Worm (Caenorhabditis elegans) whole organism, L2 larva: ENCODE results near the gene ssp-36.
A peak's percentile ranks its signal among the peaks of the same experiment; 100 is the strongest.
"Not testable (repeated sequence)": the region's sequence is repeated elsewhere in the genome, so short reads cannot be mapped to it uniquely, and the experiment has no call there.

Experiments
- C34F6.9 ChIP-seq: fragments of 150-350 bp; optimal IDR thresholded peaks from 2 replicates; lab custom pipeline; 2014; ENCODE audit warnings: missing biosample characterization, missing genetic modification characterization
- F13H6.1 ChIP-seq: sonication (generic microtip); optimal IDR thresholded peaks from 2 replicates; lab custom pipeline; 2016; ENCODE audit warnings: missing genetic modification characterization, missing compliant biosample characterization
- R02D3.7 ChIP-seq: fragments of 150-350 bp; optimal IDR thresholded peaks from 2 replicates; lab custom pipeline; 2014; ENCODE audit warnings: missing biosample characterization, missing genetic modification characterization
- Y55F3AM.14 ChIP-seq: fragments of 200-800 bp; sonication (Bioruptor generic); optimal IDR thresholded peaks from 2 replicates; lab custom pipeline; 2018; ENCODE audit warnings: mild to moderate bottlenecking, missing genetic modification characterization, missing compliant biosample characterization
- ZK546.5 ChIP-seq: sonication (generic microtip); optimal IDR thresholded peaks from 2 replicates; lab custom pipeline; 2017; ENCODE audit warnings: missing biosample characterization, missing genetic modification characterization
- alr-1 ChIP-seq: fragments of 150-350 bp; optimal IDR thresholded peaks from 2 replicates; lab custom pipeline; 2014; ENCODE audit warnings: missing biosample characterization, missing genetic modification characterization
- aly-2 ChIP-seq: fragments of 150-350 bp; optimal IDR thresholded peaks from 2 replicates; lab custom pipeline; 2014; ENCODE audit warnings: missing biosample characterization, missing genetic modification characterization
- blmp-1 ChIP-seq: sonication (generic microtip); optimal IDR thresholded peaks from 2 replicates; lab custom pipeline; 2017; ENCODE audit warnings: missing genetic modification characterization, mild to moderate bottlenecking, missing compliant biosample characterization, antibody characterized with exemption, moderate library complexity; ENCODE audit not compliant: insufficient read depth
- crh-2 ChIP-seq: sonication (generic microtip); optimal IDR thresholded peaks from 2 replicates; lab custom pipeline; 2017; ENCODE audit warnings: missing biosample characterization, missing genetic modification characterization
- egl-27 ChIP-seq: sonication (generic microtip); optimal IDR thresholded peaks from 3 replicates; lab custom pipeline; 2017; ENCODE audit warnings: missing biosample characterization, missing genetic modification reagents, missing genetic modification characterization
- elt-1 ChIP-seq: fragments of 150-350 bp; optimal IDR thresholded peaks from 2 replicates; lab custom pipeline; 2014; ENCODE audit warnings: missing biosample characterization, missing genetic modification characterization
- elt-3 ChIP-seq: sonication (generic microtip); optimal IDR thresholded peaks from 2 replicates; lab custom pipeline; 2017; ENCODE audit warnings: missing biosample characterization, missing genetic modification characterization
- fos-1 ChIP-seq: fragments of 150-350 bp; optimal IDR thresholded peaks from 2 replicates; lab custom pipeline; 2014; ENCODE audit warnings: missing biosample characterization, missing genetic modification characterization
- lin-11 ChIP-seq: fragments of 150-350 bp; sonication (generic microtip); optimal IDR thresholded peaks from 2 replicates; lab custom pipeline; 2014; ENCODE audit warnings: missing biosample characterization, missing genetic modification characterization, inconsistent platforms, mixed read lengths
- lin-39 ChIP-seq: fragments of 150-350 bp; optimal IDR thresholded peaks from 2 replicates; lab custom pipeline; 2014; ENCODE audit warnings: missing biosample characterization, missing genetic modification reagents, missing genetic modification characterization
- mab-5 ChIP-seq: fragments of 150-350 bp; optimal IDR thresholded peaks from 2 replicates; lab custom pipeline; 2014; ENCODE audit warnings: missing biosample characterization, missing genetic modification characterization
- mdl-1 ChIP-seq, 2 experiments: fragments of 150-350 bp in 1 of 2; sonication (generic microtip) in 1 of 2; optimal IDR thresholded peaks; 2 replicates each; lab custom pipeline; 2017; ENCODE audit warnings: missing biosample characterization in 2 of 2, missing genetic modification characterization in 2 of 2
- nhr-129 ChIP-seq: fragments of 150-350 bp; optimal IDR thresholded peaks from 2 replicates; lab custom pipeline; 2014; ENCODE audit warnings: missing biosample characterization, missing genetic modification characterization
- nhr-21 ChIP-seq: fragments of 150-350 bp; optimal IDR thresholded peaks from 2 replicates; lab custom pipeline; 2014; ENCODE audit warnings: missing biosample characterization, missing genetic modification characterization
- nhr-25 ChIP-seq: fragments of 150-350 bp; sonication (generic microtip); optimal IDR thresholded peaks from 3 replicates; lab custom pipeline; 2014; ENCODE audit warnings: missing biosample characterization, missing genetic modification characterization
- nhr-77 ChIP-seq: fragments of 150-350 bp; optimal IDR thresholded peaks from 2 replicates; lab custom pipeline; 2014; ENCODE audit warnings: missing biosample characterization, missing genetic modification characterization
- peb-1 ChIP-seq: fragments of 150-350 bp; optimal IDR thresholded peaks from 2 replicates; lab custom pipeline; 2014; ENCODE audit warnings: missing biosample characterization, missing genetic modification characterization
- sem-4 ChIP-seq: fragments of 150-350 bp; optimal IDR thresholded peaks from 2 replicates; lab custom pipeline; 2014; ENCODE audit warnings: missing biosample characterization, missing genetic modification reagents, missing genetic modification characterization
- skn-1 ChIP-seq: sonication (generic microtip); optimal IDR thresholded peaks from 2 replicates; lab custom pipeline; 2017; ENCODE audit warnings: missing biosample characterization, missing genetic modification characterization
- sma-9 ChIP-seq, 2 experiments: fragments of 150-350 bp in 1 of 2; sonication (generic microtip) in 1 of 2; optimal IDR thresholded peaks; 2 replicates each; lab custom pipeline; 2014 to 2016; ENCODE audit warnings: missing genetic modification characterization in 2 of 2, mild to moderate bottlenecking in 1 of 2, missing biosample characterization in 1 of 2, missing compliant biosample characterization in 1 of 2, missing genetic modification reagents in 1 of 2, moderate library complexity in 1 of 2
- snpc-4 ChIP-seq: fragments of 150-350 bp; optimal IDR thresholded peaks from 2 replicates; lab custom pipeline; 2014; ENCODE audit warnings: missing biosample characterization, missing genetic modification characterization
- unc-39 ChIP-seq: fragments of 150-350 bp; optimal IDR thresholded peaks from 2 replicates; lab custom pipeline; 2014; ENCODE audit warnings: missing biosample characterization, missing genetic modification characterization
- unc-55 ChIP-seq: fragments of 150-350 bp; sonication (generic microtip); optimal IDR thresholded peaks from 3 replicates; lab custom pipeline; 2014; ENCODE audit warnings: missing biosample characterization, missing genetic modification reagents, missing genetic modification characterization
- unc-62 ChIP-seq: fragments of 150-350 bp; optimal IDR thresholded peaks from 2 replicates; lab custom pipeline; 2014; ENCODE audit warnings: missing biosample characterization, missing genetic modification reagents, missing genetic modification characterization

Gene ssp-36

ce11 chrIV:9773441-9773840 lies 7.3 kb upstream of the ssp-36 start:
- TF ChIP-seq mdl-1 (tag; optimal IDR thresholded peaks at IDR 0.05; lab: Kevin White, UChicago) (no peak), sma-9 (GFP tag; optimal IDR thresholded peaks at IDR 0.05; lab: Kevin White, UChicago) (no peak), sma-9 (tag; optimal IDR thresholded peaks at IDR 0.05; lab: Kevin White, UChicago) (no peak), unc-62 (GFP tag; lab: Kevin White, UChicago) (no peak), mab-5 (tag; lab: Kevin White, UChicago) (no peak), unc-55 (GFP tag; lab: Kevin White, UChicago) (no peak), elt-1 (tag; lab: Kevin White, UChicago) (no peak), alr-1 (no peak), elt-3 (no peak)

ce11 chrIV:9772096-9772720 lies 6.1 kb upstream of the ssp-36 start, which contains the start of gene cav-1:
cav-1 (plus strand) TSS chrIV:9772510.
- no peak for TF ChIP-seq blmp-1 (tag; lab: Kevin White, UChicago)
- TF ChIP-seq Y55F3AM.14 (GFP tag; lab: Kevin White, UChicago): no peak
- TF ChIP-seq nhr-21: no peak
- TF ChIP-seq nhr-25 (tag; lab: Kevin White, UChicago): no peak
- no peak for TF ChIP-seq unc-39 (tag; lab: Kevin White, UChicago)
- no peak for TF ChIP-seq nhr-77 (tag; lab: Kevin White, UChicago)
- no peak for TF ChIP-seq C34F6.9 (tag; lab: Kevin White, UChicago)
- TF ChIP-seq ZK546.5: no peak

- TF ChIP-seq nhr-21 (no peak), mab-5 (tag; lab: Kevin White, UChicago) (peak; percentile 12)
Measured at ce11 chrIV:9770798-9771197, 4.6 kb upstream of the ssp-36 start.

ce11 chrIV:9769746-9770145 lies 3.6 kb upstream of the ssp-36 start, which contains the start of gene msp-78:
msp-78 (plus strand) TSS chrIV:9770046.
- not testable (repeated sequence) for TF ChIP-seq snpc-4; unc-62 (GFP tag; lab: Kevin White, UChicago); lin-11 (tag; lab: Kevin White, UChicago)

- TF ChIP-seq peb-1 (tag; lab: Kevin White, UChicago); unc-62 (GFP tag; lab: Kevin White, UChicago); F13H6.1 (tag; lab: Kevin White, UChicago): not testable (repeated sequence)
Measured at ce11 chrIV:9767054-9767453, 904 bp upstream of the ssp-36 start, which contains the start of gene msp-79. msp-79 (minus strand) TSS chrIV:9767154.

- no peak for TF ChIP-seq unc-39 (tag; lab: Kevin White, UChicago)
- TF ChIP-seq nhr-77 (tag; lab: Kevin White, UChicago): no peak
- TF ChIP-seq lin-11 (tag; lab: Kevin White, UChicago): no peak
- no peak for TF ChIP-seq R02D3.7 (tag; lab: Kevin White, UChicago)
- TF ChIP-seq lin-39 (tag; lab: Kevin White, UChicago): no peak
- peak; percentile 85 for TF ChIP-seq fos-1 (tag; lab: Kevin White, UChicago)
- peak; percentile 1 for TF ChIP-seq egl-27
Measured at ce11 chrIV:9762667-9763173, 3.4 kb downstream of the ssp-36 start.

- TF ChIP-seq F13H6.1 (tag; lab: Kevin White, UChicago) (peak; percentile 2), elt-1 (tag; lab: Kevin White, UChicago) (no peak), sem-4 (no peak), crh-2 (tag; lab: Kevin White, UChicago) (peak; percentile 19), skn-1 (no peak), aly-2 (no peak), nhr-129 (tag; lab: Kevin White, UChicago) (peak; percentile 3)
Measured at ce11 chrIV:9761751-9762150, 4.4 kb downstream of the ssp-36 start.
